Worm (Caenorhabditis elegans): Measurements from ENCODE around the gene Y116A8C.40.

The Y116A8C.40 gene

DNA sequence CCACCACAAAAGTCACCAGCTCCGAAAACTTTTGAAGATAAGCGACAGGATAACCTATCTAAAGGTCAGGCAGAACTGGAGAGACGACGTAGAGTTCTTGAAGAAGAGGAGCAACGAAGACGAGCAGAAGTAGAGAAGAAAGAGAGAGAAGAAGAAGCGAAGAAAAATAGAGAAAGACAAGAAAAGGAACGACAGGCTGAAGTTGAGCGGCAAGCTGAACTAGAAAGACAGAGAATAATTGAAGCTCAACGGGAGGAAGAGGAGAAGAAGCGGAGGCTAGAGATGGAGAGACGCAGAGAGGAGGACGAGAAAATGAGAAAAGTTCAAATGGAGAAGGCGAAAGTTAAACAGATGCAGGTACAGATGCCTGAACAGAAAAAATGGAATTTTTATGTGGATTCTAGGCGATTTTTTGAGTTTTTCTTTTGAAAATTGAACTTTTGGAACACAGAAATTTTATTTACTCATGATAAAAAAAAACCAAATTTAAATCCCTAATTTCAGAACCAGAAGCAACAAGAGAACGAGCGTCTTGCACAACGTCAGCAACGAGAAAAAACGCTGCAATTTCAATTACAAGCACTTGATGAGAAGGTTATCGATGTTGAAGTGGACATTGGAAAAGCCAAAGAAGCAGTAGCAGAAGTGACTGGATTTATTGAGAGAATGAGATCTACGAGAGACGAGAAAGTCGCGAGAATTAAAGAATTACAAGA lies 29.6 kb downstream of the Y116A8C.40 start:
- TF ChIP-seq dpff-1 (tag; optimal IDR thresholded peaks at IDR 0.05) (no peak), T07F8.4 (tag; optimal IDR thresholded peaks at IDR 0.05) (no peak), B0019.2 (GFP tag; conservative IDR thresholded peaks at IDR 0.05) (no peak), cebp-1 (GFP tag; IDR thresholded peaks at IDR 0.05) (no peak), cebp-1 (tag; optimal IDR thresholded peaks at IDR 0.05) (no peak), ccch-3 (GFP tag; optimal IDR thresholded peaks at IDR 0.05) (no peak), zim-3 (tag; optimal IDR thresholded peaks at IDR 0.05) (no peak), dpl-1 (GFP tag; optimal IDR thresholded peaks at IDR 0.05) (no peak), ceh-27 (GFP tag; optimal IDR thresholded peaks at IDR 0.05) (no peak), athp-1 (tag; optimal IDR thresholded peaks at IDR 0.05) (no peak), sptf-2 (GFP tag; optimal IDR thresholded peaks at IDR 0.05) (no peak), B0336.3 (GFP tag; IDR thresholded peaks at IDR 0.05) (no peak), B0261.1 (tag; optimal IDR thresholded peaks at IDR 0.05) (no peak), pha-4 (tag; optimal IDR thresholded peaks at IDR 0.05) (no peak)

- TF ChIP-seq egrh-3 (GFP tag; IDR thresholded peaks at IDR 0.05) (peak; percentile 83; the same call in 1 of the 2 replicates), mcd-1 (GFP tag; IDR thresholded peaks at IDR 0.05) (0 out of 2 replicates have a peak, but pooled peaks have one; percentile 31), F33H1.4 (GFP tag; IDR thresholded peaks at IDR 0.05) (0 out of 2 replicates have a peak, but pooled peaks have one; percentile 16), ztf-28 (GFP tag; IDR thresholded peaks at IDR 0.05) (0 out of 2 replicates have a peak, but pooled peaks have one; percentile 5), tbx-9 (tag; optimal IDR thresholded peaks at IDR 0.05; ENCODE audit: borderline replicate concordance) (no peak), ccch-3 (GFP tag; optimal IDR thresholded peaks at IDR 0.05) (no peak), attf-6 (GFP tag; IDR thresholded peaks at IDR 0.05) (peak; percentile 62; the same call in 1 of the 2 replicates), dox-1 (GFP tag; IDR thresholded peaks at IDR 0.05) (peak; percentile 46; the same call in 1 of the 2 replicates), F39B2.1 (GFP tag; IDR thresholded peaks at IDR 0.05) (no peak), madf-3 (GFP tag; IDR thresholded peaks at IDR 0.05) (peak; percentile 94), mxl-1 (tag; optimal IDR thresholded peaks at IDR 0.05) (no peak), B0035.1 (tag; optimal IDR thresholded peaks at IDR 0.05) (no peak), snpc-4 (GFP tag; optimal IDR thresholded peaks at IDR 0.05) (no peak), snpc-4 (tag; optimal IDR thresholded peaks at IDR 0.05) (peak in 1 of 4 experiments; percentile 57), rec-8 (tag; optimal IDR thresholded peaks at IDR 0.05) (peak in 1 of 2 experiments; percentile 8), F49E8.2 (tag; optimal IDR thresholded peaks at IDR 0.05; ENCODE audit: insufficient read depth) (peak; percentile 7), C17E4.6 (GFP tag; IDR thresholded peaks at IDR 0.05) (peak; percentile 6; the same call in 1 of the 2 replicates), zfh-2 (GFP tag; conservative IDR thresholded peaks at IDR 0.05) (peak; percentile 70; the same call in 1 of the 2 replicates)
These were observed 31.6 kb downstream of the Y116A8C.40 start, which contains the start of gene itsn-1 for ce11 chrIV:17118987-17119732. Gene itsn-1, plus strand, starts transcription at chrIV:17119682.

- TF ChIP-seq bed-1 (GFP tag; IDR thresholded peaks at IDR 0.05) (no peak), hmg-1.2 (GFP tag; IDR thresholded peaks at IDR 0.05) (0 out of 2 replicates have a peak, but pooled peaks have one; percentile 21), snpc-1.3 (tag; optimal IDR thresholded peaks at IDR 0.05; ENCODE audit: insufficient read depth) (peak; percentile 4), lir-1 (GFP tag; conservative IDR thresholded peaks at IDR 0.05) (no peak), unc-62 (GFP tag; optimal IDR thresholded peaks at IDR 0.05) (no peak), madf-3 (GFP tag; IDR thresholded peaks at IDR 0.05) (peak; percentile 88), snpc-4 (GFP tag; optimal IDR thresholded peaks at IDR 0.05) (no peak), snpc-4 (tag; optimal IDR thresholded peaks at IDR 0.05) (peak in 3 of 4 experiments; percentile 14 to 45 (median 24)), snpc-3.4 (tag; optimal IDR thresholded peaks at IDR 0.05) (peak; percentile 1), madf-10 (tag; optimal IDR thresholded peaks at IDR 0.05) (no peak), tbx-9 (tag; optimal IDR thresholded peaks at IDR 0.05; ENCODE audit: borderline replicate concordance) (no peak), ztf-18 (tag; optimal IDR thresholded peaks at IDR 0.05) (no peak), Y56A3A.18 (GFP tag; IDR thresholded peaks at IDR 0.05) (no peak), egl-44 (GFP tag; IDR thresholded peaks at IDR 0.05) (no peak), B0035.1 (tag; optimal IDR thresholded peaks at IDR 0.05) (no peak), Y53F4B.3 (GFP tag; IDR thresholded peaks at IDR 0.05) (no peak), let-607 (tag; optimal IDR thresholded peaks at IDR 0.05) (no peak)
These were observed 32.2 kb downstream of the Y116A8C.40 start, which contains the start of gene uaf-2 for ce11 chrIV:17118585-17118984. Gene uaf-2, minus strand, starts transcription at chrIV:17118767.

Data from whole organism, young adult.